Worm (Caenorhabditis elegans): Measurements from ENCODE around the gene F41C3.11.

- TF ChIP-seq hnd-1 (tag; optimal IDR thresholded peaks at IDR 0.05) = no peak
- no peak for TF ChIP-seq ama-1 (optimal IDR thresholded peaks at IDR 0.05)
- no peak for TF ChIP-seq flt-1 (GFP tag; IDR thresholded peaks at IDR 0.05)
Measured at ce11 chrII:4776933-4777332, 43.2 kb upstream of the F41C3.11 start, which contains the start of gene F26G1.11.

Measured in whole organism, early embryonic.